Worm (Caenorhabditis elegans): ENCODE results near the gene idpp-6.

The idpp-6 gene

DNA sequence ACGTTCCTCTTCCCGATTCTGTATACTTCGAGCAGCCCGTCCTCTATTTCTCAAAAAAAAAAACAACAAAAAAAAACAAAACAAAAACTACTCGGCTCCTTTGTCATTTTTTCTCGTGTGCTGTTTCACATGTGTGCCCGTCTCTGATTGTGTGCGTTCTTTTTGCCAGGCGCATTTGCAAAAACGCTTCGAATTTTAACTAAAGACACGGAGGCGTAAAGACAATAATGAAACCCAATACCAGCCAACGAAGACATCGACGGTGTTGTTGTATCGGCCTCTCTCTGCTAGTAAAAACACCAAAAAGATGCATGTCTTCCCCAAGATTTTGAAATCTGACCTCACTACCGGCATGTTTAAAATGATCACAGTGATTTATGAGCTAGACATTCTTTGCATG, 36.1 kb upstream of the idpp-6 start:
- TF ChIP-seq ama-1 (optimal IDR thresholded peaks at IDR 0.05) = peak; percentile 47
- TF ChIP-seq nhr-12 (tag; optimal IDR thresholded peaks at IDR 0.05) = no peak
- TF ChIP-seq nhr-43 (tag; optimal IDR thresholded peaks at IDR 0.05; ENCODE audit: poor library complexity, severe bottlenecking) = peak; percentile 7
- peak; percentile 51 for TF ChIP-seq pha-4 (tag; optimal IDR thresholded peaks at IDR 0.05)
- no peak for TF ChIP-seq nhr-77 (tag; optimal IDR thresholded peaks at IDR 0.05)
- no peak for TF ChIP-seq hmg-11 (tag; optimal IDR thresholded peaks at IDR 0.05)
- no peak for TF ChIP-seq tbx-2 (tag; optimal IDR thresholded peaks at IDR 0.05)
- peak; percentile 75 for TF ChIP-seq mdl-1 (tag; optimal IDR thresholded peaks at IDR 0.05)

DNA sequence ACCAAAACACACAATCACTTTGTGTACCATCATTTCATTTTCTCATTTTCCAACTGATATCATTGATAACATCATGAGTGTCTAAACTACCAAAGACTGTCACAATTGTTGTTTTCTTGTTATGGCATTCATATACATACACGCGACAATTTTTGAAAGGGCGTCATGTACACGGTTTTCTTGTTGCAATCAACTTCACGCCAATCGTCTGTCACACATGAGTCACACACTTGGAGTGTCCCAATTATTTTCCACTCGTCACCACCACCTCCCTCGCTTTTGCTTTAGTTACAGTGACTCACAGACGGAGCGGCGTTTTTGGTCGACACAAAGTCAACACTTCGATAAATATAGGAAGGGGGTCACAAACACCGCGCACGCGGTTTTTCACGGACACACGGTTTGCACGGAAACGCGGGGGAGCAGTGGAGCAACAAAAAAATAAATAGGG, 35.0 kb upstream of the idpp-6 start:
- TF ChIP-seq snpc-4 (tag; optimal IDR thresholded peaks at IDR 0.05) = no peak
- TF ChIP-seq nhr-237 (tag; optimal IDR thresholded peaks at IDR 0.05) = no peak
- peak; percentile 96 for TF ChIP-seq pha-4 (tag; optimal IDR thresholded peaks at IDR 0.05)
- peak; percentile 86 for TF ChIP-seq jun-1 (tag; optimal IDR thresholded peaks at IDR 0.05)
- TF ChIP-seq sea-2 (GFP tag; optimal IDR thresholded peaks at IDR 0.05) = no peak
- peak; percentile 21 for TF ChIP-seq skn-1 (tag; optimal IDR thresholded peaks at IDR 0.05)
- peak; percentile 30 for TF ChIP-seq nfya-1 (tag; optimal IDR thresholded peaks at IDR 0.05; ENCODE audit: insufficient read depth)
- TF ChIP-seq pqm-1 (tag; optimal IDR thresholded peaks at IDR 0.05) = peak; percentile 95
- TF ChIP-seq nhr-23 (tag; optimal IDR thresholded peaks at IDR 0.05) = peak; percentile 68
- TF ChIP-seq nhr-43 (tag; optimal IDR thresholded peaks at IDR 0.05; ENCODE audit: poor library complexity, severe bottlenecking) = peak; percentile 35
- TF ChIP-seq daf-12 (tag; optimal IDR thresholded peaks at IDR 0.05) = no peak
- TF ChIP-seq elt-3 (tag; optimal IDR thresholded peaks at IDR 0.05) = peak in 1 of 3 experiments; percentile 14
- no peak for TF ChIP-seq ceh-28 (tag; optimal IDR thresholded peaks at IDR 0.05)
- TF ChIP-seq mdl-1 (tag; optimal IDR thresholded peaks at IDR 0.05) = peak; percentile 83
- no peak for TF ChIP-seq nhr-12 (tag; optimal IDR thresholded peaks at IDR 0.05)
- peak; percentile 34 for TF ChIP-seq nhr-25 (tag; optimal IDR thresholded peaks at IDR 0.05)
- TF ChIP-seq elt-1 (tag; optimal IDR thresholded peaks at IDR 0.05) = no peak
- no peak for TF ChIP-seq lin-39 (tag; optimal IDR thresholded peaks at IDR 0.05)
- TF ChIP-seq fos-1 (tag; optimal IDR thresholded peaks at IDR 0.05) = peak; percentile 80
- TF ChIP-seq elt-2 (tag; optimal IDR thresholded peaks at IDR 0.05) = peak; percentile 78
- no peak for TF ChIP-seq ztf-4 (tag; optimal IDR thresholded peaks at IDR 0.05)

DNA sequence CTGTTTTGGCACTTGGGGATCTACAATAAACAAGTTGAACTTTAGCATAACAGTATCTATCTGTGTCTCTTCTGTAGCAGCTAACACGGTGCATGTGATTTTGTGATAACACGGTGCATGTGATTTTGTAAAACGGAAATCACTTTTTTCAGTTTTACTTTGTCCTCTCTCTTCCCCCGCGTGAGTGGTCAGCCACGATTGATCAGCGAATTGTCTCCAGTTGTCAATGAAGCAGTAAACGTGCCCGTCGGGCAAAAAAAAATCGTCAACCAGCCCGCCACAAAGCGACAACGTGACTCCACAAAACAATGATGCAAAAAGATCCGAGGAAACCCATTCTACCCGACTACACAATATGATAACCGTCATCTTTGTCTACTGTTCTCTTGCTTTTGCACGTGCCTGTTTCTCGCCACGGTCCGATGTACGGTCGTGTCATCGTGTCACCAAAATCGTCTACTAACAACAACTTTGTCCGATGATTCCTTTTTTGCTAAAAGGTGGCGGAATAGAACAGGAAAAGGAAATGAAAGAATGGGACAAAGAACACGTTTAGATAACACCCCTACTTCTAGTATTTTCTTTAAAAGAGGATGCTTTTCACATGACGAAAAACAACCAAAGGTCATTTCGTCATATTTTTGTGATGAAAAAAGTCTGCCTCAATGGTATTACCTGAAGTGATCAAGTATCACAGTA, 33.7 kb upstream of the idpp-6 start:
- TF ChIP-seq nhr-76 (tag; optimal IDR thresholded peaks at IDR 0.05) = no peak
- TF ChIP-seq fkh-2 (tag; optimal IDR thresholded peaks at IDR 0.05) = no peak
- peak; percentile 27 for TF ChIP-seq pqm-1 (tag; optimal IDR thresholded peaks at IDR 0.05)
- no peak for TF ChIP-seq nhr-77 (tag; optimal IDR thresholded peaks at IDR 0.05)
- peak in 1 of 2 experiments; percentile 8 for TF ChIP-seq eor-1 (tag; optimal IDR thresholded peaks at IDR 0.05)
- no peak for TF ChIP-seq egl-5 (tag; optimal IDR thresholded peaks at IDR 0.05)
- TF ChIP-seq nhr-43 (tag; optimal IDR thresholded peaks at IDR 0.05; ENCODE audit: poor library complexity, severe bottlenecking) = peak; percentile 93
- TF ChIP-seq ZK546.5 (tag; optimal IDR thresholded peaks at IDR 0.05) = no peak
- no peak for TF ChIP-seq daf-12 (tag; optimal IDR thresholded peaks at IDR 0.05)
- no peak for TF ChIP-seq fos-1 (tag; optimal IDR thresholded peaks at IDR 0.05)
- TF ChIP-seq nhr-28 (tag; optimal IDR thresholded peaks at IDR 0.05) = peak; percentile 67
- peak; percentile 95 for TF ChIP-seq nhr-23 (tag; optimal IDR thresholded peaks at IDR 0.05)
- no peak for TF ChIP-seq nhr-237 (tag; optimal IDR thresholded peaks at IDR 0.05)
- peak; percentile 82 for TF ChIP-seq ztf-4 (tag; optimal IDR thresholded peaks at IDR 0.05)
- peak; percentile 42 for TF ChIP-seq mml-1 (tag; optimal IDR thresholded peaks at IDR 0.05)
- peak; percentile 69 for TF ChIP-seq jun-1 (tag; optimal IDR thresholded peaks at IDR 0.05)
- TF ChIP-seq lin-15B (tag; optimal IDR thresholded peaks at IDR 0.05) = no peak
- no peak for TF ChIP-seq elt-1 (tag; optimal IDR thresholded peaks at IDR 0.05)
- TF ChIP-seq hmg-11 (tag; optimal IDR thresholded peaks at IDR 0.05) = no peak
- no peak for TF ChIP-seq nhr-11 (tag; optimal IDR thresholded peaks at IDR 0.05)
- TF ChIP-seq aly-2 (tag; optimal IDR thresholded peaks at IDR 0.05) = no peak
- TF ChIP-seq nhr-12 (tag; optimal IDR thresholded peaks at IDR 0.05) = no peak
- peak; percentile 61 for TF ChIP-seq pha-4 (tag; optimal IDR thresholded peaks at IDR 0.05)
- TF ChIP-seq ceh-9 (tag; optimal IDR thresholded peaks at IDR 0.05) = no peak
- peak; percentile 65 for TF ChIP-seq nfya-1 (tag; optimal IDR thresholded peaks at IDR 0.05; ENCODE audit: insufficient read depth)
- no peak for TF ChIP-seq ceh-28 (tag; optimal IDR thresholded peaks at IDR 0.05)
- TF ChIP-seq ama-1 (optimal IDR thresholded peaks at IDR 0.05) = no peak
- no peak for TF ChIP-seq sea-2 (GFP tag; optimal IDR thresholded peaks at IDR 0.05)
- no peak for TF ChIP-seq zag-1 (tag; optimal IDR thresholded peaks at IDR 0.05)
- TF ChIP-seq nhr-25 (tag; optimal IDR thresholded peaks at IDR 0.05) = peak; percentile 74
- TF ChIP-seq ztf-11 (tag; optimal IDR thresholded peaks at IDR 0.05) = no peak
- no peak for TF ChIP-seq nhr-67 (tag; optimal IDR thresholded peaks at IDR 0.05)
- TF ChIP-seq lin-39 (tag; optimal IDR thresholded peaks at IDR 0.05) = no peak
- TF ChIP-seq lsy-12 (tag; optimal IDR thresholded peaks at IDR 0.05) = peak; percentile 60
- TF ChIP-seq skn-1 (tag; optimal IDR thresholded peaks at IDR 0.05) = no peak
- no peak for TF ChIP-seq ceh-82 (tag; optimal IDR thresholded peaks at IDR 0.05)
- TF ChIP-seq ceh-16 (tag; optimal IDR thresholded peaks at IDR 0.05) = no peak
- peak; percentile 75 for TF ChIP-seq tbx-2 (tag; optimal IDR thresholded peaks at IDR 0.05)
- TF ChIP-seq unc-39 (tag; optimal IDR thresholded peaks at IDR 0.05) = no peak
- TF ChIP-seq elt-3 (tag; optimal IDR thresholded peaks at IDR 0.05) = peak in 2 of 3 experiments; percentile 16 to 88
- TF ChIP-seq mdl-1 (tag; optimal IDR thresholded peaks at IDR 0.05) = peak; percentile 96
- no peak for TF ChIP-seq R02D3.7 (tag; optimal IDR thresholded peaks at IDR 0.05)
- peak; percentile 91 for TF ChIP-seq elt-2 (tag; optimal IDR thresholded peaks at IDR 0.05)

Measured in whole organism, L3 larva.